Fruit fly (Drosophila melanogaster) Kc167 (cell line): ENCODE measurements around the gene Dyro.

Experiments
- Myc ChIP-seq: fragments of >200 bp; optimal IDR thresholded peaks from 2 replicates; lab custom pipeline; 2017; ENCODE audit warnings: missing external identifiers
- ttk ChIP-seq: sonication (Bioruptor generic); optimal IDR thresholded peaks from 2 replicates; lab custom pipeline; 2017; ENCODE audit warnings: missing external identifiers

DNA sequence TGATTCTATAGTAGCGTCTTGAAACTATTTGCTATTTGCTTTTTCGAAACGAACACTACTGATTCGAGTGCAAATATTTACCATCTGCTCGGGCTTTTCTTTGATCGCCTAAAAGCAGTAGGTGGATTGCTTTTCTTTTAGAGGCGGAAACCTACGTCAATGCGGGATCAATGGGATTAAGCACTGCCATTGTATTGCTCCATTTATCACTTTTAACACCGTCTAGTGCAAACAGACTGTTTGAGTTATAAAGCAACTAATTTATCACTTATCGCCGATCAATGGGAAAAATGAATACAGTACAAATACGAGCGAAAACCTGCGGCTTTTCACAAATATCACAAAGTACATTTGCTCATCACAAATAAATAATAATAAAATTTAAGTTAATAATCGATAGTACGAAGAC, 9.1 kb downstream of the Dyro start:
- TF ChIP-seq Myc = no peak
- no peak for TF ChIP-seq ttk (lab: Kevin White, UChicago)
